Fruit fly (Drosophila melanogaster) whole organism, pupa: Measurements from ENCODE around the gene RtcB.

Source experiments
- CG10348 ChIP-seq: fragments of 200-800 bp; sonication (Bioruptor generic); IDR thresholded peaks from 2 replicates; pipeline ENCODE4 v1.3.6; 2022; ENCODE audit warnings: missing biosample characterization, missing genetic modification characterization
- CG17806 ChIP-seq: fragments of 200-800 bp; sonication (Bioruptor generic); optimal IDR thresholded peaks from 2 replicates; lab custom pipeline; 2018; ENCODE audit warnings: missing biosample characterization, mild to moderate bottlenecking, missing genetic modification characterization, moderate library complexity
- CG34367 ChIP-seq: fragments of 200-800 bp; sonication (Bioruptor generic); optimal IDR thresholded peaks from 2 replicates; lab custom pipeline; 2018; ENCODE audit warnings: missing biosample characterization, mild to moderate bottlenecking, missing genetic modification characterization
- Ets98B ChIP-seq: fragments of 200-800 bp; sonication (Bioruptor generic); IDR thresholded peaks from 2 replicates; pipeline ENCODE4 v1.3.6; 2022; ENCODE audit warnings: missing biosample characterization, missing genetic modification characterization
- Snoo ChIP-seq: fragments of 200-800 bp; sonication (Bioruptor generic); optimal IDR thresholded peaks from 3 replicates; lab custom pipeline; 2017; ENCODE audit warnings: missing biosample characterization, mild to moderate bottlenecking, missing genetic modification characterization, inconsistent platforms
- gl ChIP-seq: fragments of 200-800 bp; sonication (Bioruptor generic); optimal IDR thresholded peaks from 2 replicates; lab custom pipeline; 2018; ENCODE audit warnings: missing biosample characterization, mild to moderate bottlenecking, missing genetic modification characterization

dm6 chr2L:19452535-19453317 lies 22.3 kb downstream of the RtcB start:
- TF ChIP-seq CG10348 (GFP tag; lab: Robert Waterston, UW) (no peak), Ets98B (peak; percentile 61), gl (tag; lab: Kevin White, UChicago) (no peak), CG34367 (no peak), CG17806 (tag; lab: Kevin White, UChicago) (peak; percentile 25), Snoo (no peak)
